Fruit fly (Drosophila melanogaster) whole organism, embryonic: ENCODE results near the gene ppk17.

Experiments
- BtbVII ChIP-seq: fragments of 200-800 bp; sonication (Bioruptor generic); optimal IDR thresholded peaks from 3 replicates; lab custom pipeline; 2017; ENCODE audit warnings: missing biosample characterization, mild to moderate bottlenecking, missing genetic modification characterization
- CG10147 ChIP-seq: fragments of 200-800 bp; sonication (Bioruptor generic); optimal IDR thresholded peaks from 2 replicates; lab custom pipeline; 2019; ENCODE audit warnings: missing biosample characterization, mild to moderate bottlenecking, missing genetic modification characterization, moderate library complexity
- CG12942 ChIP-seq: fragments of 200-800 bp; sonication (Bioruptor generic); optimal IDR thresholded peaks from 3 replicates; lab custom pipeline; 2016; ENCODE audit warnings: missing biosample characterization, missing genetic modification characterization
- CG14667 ChIP-seq: fragments of 200-800 bp; sonication (Bioruptor generic); IDR thresholded peaks from 2 replicates; pipeline ENCODE4 v1.3.6; 2022; ENCODE audit warnings: missing biosample characterization, missing genetic modification characterization
- CG15269 ChIP-seq: fragments of 200-800 bp; sonication (Bioruptor generic); optimal IDR thresholded peaks from 2 replicates; lab custom pipeline; 2018; ENCODE audit warnings: missing biosample characterization, mild to moderate bottlenecking, missing genetic modification characterization, moderate library complexity
- CG1602 ChIP-seq: fragments of 200-800 bp; sonication (Bioruptor generic); optimal IDR thresholded peaks from 3 replicates; lab custom pipeline; 2016; ENCODE audit warnings: missing biosample characterization, missing genetic modification characterization
- CG30431 ChIP-seq: fragments of 200-800 bp; sonication (Bioruptor generic); optimal IDR thresholded peaks from 2 replicates; lab custom pipeline; 2017; ENCODE audit warnings: missing biosample characterization, missing genetic modification characterization
- CG3163 ChIP-seq: fragments of 200-800 bp; sonication (Bioruptor generic); optimal IDR thresholded peaks from 3 replicates; lab custom pipeline; 2016; ENCODE audit warnings: missing biosample characterization, missing genetic modification characterization
- CG32532 ChIP-seq: fragments of 200-800 bp; sonication (Bioruptor generic); IDR thresholded peaks from 2 replicates; pipeline ENCODE4 v1.3.6; 2022; ENCODE audit warnings: missing biosample characterization, missing genetic modification characterization
- CG34376 ChIP-seq: fragments of 200-800 bp; sonication (Bioruptor generic); optimal IDR thresholded peaks from 2 replicates; lab custom pipeline; 2018; ENCODE audit warnings: missing biosample characterization, mild to moderate bottlenecking, missing genetic modification characterization
- CG3726 ChIP-seq: fragments of 200-800 bp; sonication (Bioruptor generic); IDR thresholded peaks from 3 replicates; pipeline ENCODE4, ENCODE4 v1.3.6; 2022; ENCODE audit warnings: missing biosample characterization, missing genetic modification characterization
- CG4328 ChIP-seq: fragments of 200-800 bp; sonication (Bioruptor generic); optimal IDR thresholded peaks from 3 replicates; lab custom pipeline; 2017; ENCODE audit warnings: missing biosample characterization, missing genetic modification reagents, missing genetic modification characterization
- CG5180 ChIP-seq: fragments of 200-800 bp; sonication (Bioruptor generic); optimal IDR thresholded peaks from 3 replicates; lab custom pipeline; 2017; ENCODE audit warnings: missing biosample characterization, missing genetic modification characterization, mild to moderate bottlenecking, moderate library complexity, missing genetic modification reagents
- CG6689 ChIP-seq: fragments of 200-800 bp; sonication (Bioruptor generic); IDR thresholded peaks from 2 replicates; pipeline ENCODE4 v1.3.6; 2022; ENCODE audit warnings: missing biosample characterization, missing genetic modification characterization
- CG8281 ChIP-seq: fragments of 200-800 bp; sonication (Bioruptor generic); optimal IDR thresholded peaks from 2 replicates; lab custom pipeline; 2018; ENCODE audit warnings: missing biosample characterization, mild to moderate bottlenecking, missing genetic modification characterization, moderate library complexity
- CG8478 ChIP-seq: fragments of >200 bp; optimal IDR thresholded peaks from 2 replicates; lab custom pipeline; 2018
- CG8944 ChIP-seq: fragments of 200-800 bp; sonication (Bioruptor generic); optimal IDR thresholded peaks from 3 replicates; lab custom pipeline; 2016; ENCODE audit warnings: missing biosample characterization, missing genetic modification characterization
- Deaf1 ChIP-seq: fragments of 200-800 bp; optimal IDR thresholded peaks from 3 replicates; lab custom pipeline; 2019; ENCODE audit warnings: missing biosample characterization, mild to moderate bottlenecking, missing genetic modification characterization, moderate library complexity
- Dfd ChIP-seq, 2 experiments: fragments of >200 bp; optimal IDR thresholded peaks; 2 replicates each; lab custom pipeline; 2017; ENCODE audit warnings: missing biosample characterization in 2 of 2, missing genetic modification characterization in 2 of 2
- Dp ChIP-seq: fragments of 200-800 bp; sonication (Bioruptor generic); optimal IDR thresholded peaks from 2 replicates; lab custom pipeline; 2018; ENCODE audit warnings: missing biosample characterization, mild to moderate bottlenecking, missing genetic modification characterization, moderate library complexity
- E2f2 ChIP-seq: fragments of 200-800 bp; sonication (Bioruptor generic); IDR thresholded peaks from 2 replicates; pipeline ENCODE4 v1.3.6; 2022; ENCODE audit warnings: missing biosample characterization, missing genetic modification characterization
- Ets97D ChIP-seq: fragments of 200-800 bp; sonication (Bioruptor generic); optimal IDR thresholded peaks from 3 replicates; lab custom pipeline; 2016; ENCODE audit warnings: missing biosample characterization, missing genetic modification characterization
- GATAe ChIP-seq: fragments of 200-800 bp; sonication (Bioruptor generic); conservative IDR thresholded peaks from 2 replicates; pipeline ENCODE4 v1.3.6; 2022; ENCODE audit warnings: missing biosample characterization, missing genetic modification characterization
- HLH4C ChIP-seq: fragments of 200-800 bp; sonication (Bioruptor generic); IDR thresholded peaks from 3 replicates; pipeline ENCODE4 v1.3.6; 2022; ENCODE audit warnings: missing biosample characterization, missing genetic modification characterization; ENCODE audit not compliant: partially characterized antibody
- Hr39 ChIP-seq: fragments of >200 bp; optimal IDR thresholded peaks from 2 replicates; lab custom pipeline; 2017
- Jarid2 ChIP-seq: fragments of 200-800 bp; sonication (Bioruptor generic); optimal IDR thresholded peaks from 3 replicates; lab custom pipeline; 2017; ENCODE audit warnings: mild to moderate bottlenecking, missing biosample characterization, missing genetic modification reagents, missing genetic modification characterization
- Med ChIP-seq: fragments of 200-800 bp; sonication (Bioruptor generic); peaks from one replicate; lab custom pipeline; 2016; ENCODE audit warnings: missing biosample characterization, missing genetic modification characterization, mild to moderate bottlenecking, inconsistent platforms, moderate library complexity
- Meics ChIP-seq: fragments of 200-800 bp; sonication (Bioruptor generic); optimal IDR thresholded peaks from 2 replicates; lab custom pipeline; 2017; ENCODE audit warnings: missing biosample characterization, mild to moderate bottlenecking, missing genetic modification characterization
- btn ChIP-seq: fragments of 200-800 bp; sonication (Bioruptor generic); optimal IDR thresholded peaks from 2 replicates; lab custom pipeline; 2016; ENCODE audit warnings: missing biosample characterization, missing genetic modification characterization
- corto ChIP-seq: fragments of 200-800 bp; sonication (Bioruptor generic); optimal IDR thresholded peaks from 2 replicates; lab custom pipeline; 2016; ENCODE audit warnings: missing biosample characterization, mild to moderate bottlenecking, missing genetic modification characterization, moderate library complexity
- da ChIP-seq: fragments of 200-800 bp; sonication (Bioruptor generic); optimal IDR thresholded peaks from 2 replicates; lab custom pipeline; 2016; ENCODE audit warnings: missing biosample characterization, missing genetic modification characterization
- exex ChIP-seq: fragments of 200-800 bp; sonication (Bioruptor generic); optimal IDR thresholded peaks from 4 replicates; lab custom pipeline; 2018; ENCODE audit warnings: missing biosample characterization, mild to moderate bottlenecking, missing genetic modification characterization, moderate library complexity
- ftz-f1 ChIP-seq: fragments of 200-800 bp; sonication (Bioruptor generic); optimal IDR thresholded peaks from 2 replicates; lab custom pipeline; 2016; ENCODE audit warnings: missing biosample characterization, missing genetic modification characterization
- grn ChIP-seq: fragments of 200-800 bp; sonication (Bioruptor generic); optimal IDR thresholded peaks from 3 replicates; lab custom pipeline; 2017; ENCODE audit warnings: missing biosample characterization, missing genetic modification characterization
- jing ChIP-seq: fragments of 200-800 bp; sonication (Bioruptor generic); optimal IDR thresholded peaks from 2 replicates; lab custom pipeline; 2018; ENCODE audit warnings: missing biosample characterization, mild to moderate bottlenecking, missing genetic modification characterization
- lab ChIP-seq: fragments of 200-800 bp; sonication (Bioruptor generic); optimal IDR thresholded peaks from 3 replicates; lab custom pipeline; 2017; ENCODE audit warnings: missing biosample characterization, missing genetic modification characterization, mild to moderate bottlenecking, moderate library complexity, missing genetic modification reagents
- mirr ChIP-seq: fragments of 200-800 bp; sonication (Bioruptor generic); optimal IDR thresholded peaks from 3 replicates; lab custom pipeline; 2018; ENCODE audit warnings: missing biosample characterization, mild to moderate bottlenecking, missing genetic modification characterization
- odd ChIP-seq: fragments of 200-800 bp; sonication (Bioruptor generic); optimal IDR thresholded peaks from 2 replicates; lab custom pipeline; 2017; ENCODE audit warnings: missing biosample characterization, mild to moderate bottlenecking, missing genetic modification characterization
- pho ChIP-seq: fragments of 200-800 bp; sonication (Bioruptor generic); optimal IDR thresholded peaks from 2 replicates; lab custom pipeline; 2016; ENCODE audit warnings: missing biosample characterization, missing genetic modification characterization
- pita ChIP-seq: fragments of 200-800 bp; sonication (Bioruptor generic); optimal IDR thresholded peaks from 2 replicates; lab custom pipeline; 2017; ENCODE audit warnings: missing biosample characterization, mild to moderate bottlenecking, missing genetic modification characterization
- row ChIP-seq: fragments of 200-800 bp; sonication (Bioruptor generic); IDR thresholded peaks from 3 replicates; pipeline ENCODE4 v1.3.6; 2022; ENCODE audit warnings: missing biosample characterization, missing genetic modification characterization
- run ChIP-seq: fragments of 200-800 bp; sonication (Bioruptor generic); optimal IDR thresholded peaks from 3 replicates; lab custom pipeline; 2018; ENCODE audit warnings: missing biosample characterization, mild to moderate bottlenecking, missing genetic modification characterization
- scrt ChIP-seq: fragments of 200-800 bp; sonication (Bioruptor generic); optimal IDR thresholded peaks from 2 replicates; lab custom pipeline; 2018; ENCODE audit warnings: missing biosample characterization, mild to moderate bottlenecking, missing genetic modification characterization, moderate library complexity
- sd ChIP-seq: fragments of 200-800 bp; sonication (Bioruptor generic); optimal IDR thresholded peaks from 3 replicates; lab custom pipeline; 2018; ENCODE audit warnings: missing biosample characterization, mild to moderate bottlenecking, missing genetic modification characterization, moderate library complexity
- shn ChIP-seq: fragments of 200-800 bp; sonication (Bioruptor generic); optimal IDR thresholded peaks from 3 replicates; lab custom pipeline; 2016; ENCODE audit warnings: missing biosample characterization, missing genetic modification characterization
- sug ChIP-seq: fragments of 200-800 bp; optimal IDR thresholded peaks from 2 replicates; lab custom pipeline; 2019; ENCODE audit warnings: missing biosample characterization, mild to moderate bottlenecking, missing genetic modification characterization, moderate library complexity
- tap ChIP-seq: fragments of 200-800 bp; optimal IDR thresholded peaks from 3 replicates; lab custom pipeline; 2019; ENCODE audit warnings: missing biosample characterization, mild to moderate bottlenecking, missing genetic modification characterization, moderate library complexity
- ttk ChIP-seq: fragments of 200-800 bp; sonication (Bioruptor generic); IDR thresholded peaks from 2 replicates; pipeline ENCODE4 v2.1.2; 2022; ENCODE audit warnings: missing biosample characterization, missing genetic modification characterization
- tx ChIP-seq: fragments of 200-800 bp; sonication (Bioruptor generic); optimal IDR thresholded peaks from 2 replicates; lab custom pipeline; 2016; ENCODE audit warnings: missing biosample characterization, missing genetic modification characterization
- vfl ChIP-seq: fragments of 200-800 bp; sonication (Bioruptor generic); optimal IDR thresholded peaks from 2 replicates; lab custom pipeline; 2016; ENCODE audit warnings: missing biosample characterization, missing genetic modification characterization

ppk17 gene

dm6 chr2L:16801578-16802152 lies 41.3 kb upstream of the ppk17 start (continued):
- peak; percentile 83 for TF ChIP-seq BtbVII (GFP tag; lab: Kevin White, UChicago)
- TF ChIP-seq tap (tag; lab: Kevin White, UChicago), result peak; percentile 17
- peak; percentile 78 for TF ChIP-seq E2f2 (GFP tag; lab: Robert Waterston, UW)
- no peak for TF ChIP-seq CG1602 (GFP tag; lab: Kevin White, UChicago)
- TF ChIP-seq odd (GFP tag; lab: Kevin White, UChicago), result peak; percentile 33
- TF ChIP-seq sd (tag; lab: Kevin White, UChicago), result peak; percentile 24
- TF ChIP-seq CG4328 (GFP tag; lab: Kevin White, UChicago), result peak; percentile 2
- TF ChIP-seq pita (GFP tag; lab: Kevin White, UChicago), result peak; percentile 44
- TF ChIP-seq row (GFP tag; lab: Robert Waterston, UW), result peak; percentile 9; the same call in 1 of the 3 replicates
- TF ChIP-seq Dp (GFP tag; lab: Kevin White, UChicago), result peak; percentile 74
- TF ChIP-seq lab (GFP tag; lab: Kevin White, UChicago), result peak; percentile 35

DNA sequence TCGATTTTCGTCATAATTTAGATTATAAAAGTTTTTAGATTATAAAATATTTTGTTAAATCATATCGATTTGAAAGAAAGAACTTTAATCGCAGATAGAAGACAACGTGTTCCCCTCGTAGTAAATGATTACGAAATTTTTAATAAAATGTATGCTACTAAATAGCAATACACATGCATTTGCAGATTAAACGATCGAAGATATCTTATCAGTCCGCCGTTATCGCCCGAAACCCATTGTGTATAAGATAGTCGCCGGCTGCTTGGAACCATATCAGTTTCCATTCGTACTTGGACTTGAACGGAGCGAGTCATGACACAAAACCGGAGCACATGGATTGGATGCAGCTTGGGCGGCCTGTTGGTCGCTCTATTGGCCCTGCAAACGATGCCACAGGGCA lies 39.1 kb upstream of the ppk17 start:
- peak; percentile 73 for TF ChIP-seq grn (GFP tag; lab: Kevin White, UChicago)
- no peak for TF ChIP-seq CG32532 (GFP tag; lab: Robert Waterston, UW)
- TF ChIP-seq shn, result no peak
- TF ChIP-seq GATAe, result peak; percentile 93
- no peak for TF ChIP-seq CG30431 (GFP tag; lab: Kevin White, UChicago)
- TF ChIP-seq Hr39, result no peak
- TF ChIP-seq CG34376 (GFP tag; lab: Kevin White, UChicago), result peak; percentile 16
- no peak for TF ChIP-seq CG8478 (lab: Kevin White, UChicago)
- peak; percentile 90 for TF ChIP-seq exex (tag; lab: Kevin White, UChicago)
- peak; percentile 17 for TF ChIP-seq Jarid2 (GFP tag; lab: Kevin White, UChicago)
- no peak for TF ChIP-seq CG3163 (GFP tag; lab: Kevin White, UChicago)
- peak; percentile 15 for TF ChIP-seq Med (GFP tag; lab: Kevin White, UChicago)
- no peak for TF ChIP-seq CG14667
- peak; percentile 91 for TF ChIP-seq mirr (GFP tag; lab: Kevin White, UChicago)
- peak; percentile 31 for TF ChIP-seq sug (tag; lab: Kevin White, UChicago)

DNA sequence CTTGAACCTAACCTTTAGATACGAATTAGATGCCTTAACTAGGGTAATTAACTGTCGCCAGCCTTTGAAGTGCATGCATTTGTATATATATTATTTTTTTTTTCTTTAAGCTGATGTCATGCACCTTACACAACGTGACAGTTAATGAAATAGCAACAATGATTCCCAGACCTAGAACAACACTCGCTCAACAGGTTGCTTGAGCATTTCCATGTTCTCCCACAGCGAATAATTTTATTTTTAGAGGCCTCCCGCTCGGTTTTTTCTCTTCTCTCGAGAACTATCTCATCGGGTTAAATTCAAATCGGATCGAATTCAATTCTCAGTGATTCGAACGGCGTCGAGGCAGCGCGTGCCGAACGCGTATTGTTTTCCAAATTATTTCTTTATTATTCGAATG lies 38.4 kb upstream of the ppk17 start, which contains the start of gene Ugt37D1:
Gene Ugt37D1, plus strand, starts transcription at position 321 of the 400 bp plus-strand sequence.
- TF ChIP-seq CG15269 (tag; lab: Kevin White, UChicago) (peak; percentile 5), CG3726 (GFP tag; lab: Robert Waterston, UW) (no peak), btn (GFP tag; lab: Kevin White, UChicago) (no peak), sug (tag; lab: Kevin White, UChicago) (peak; percentile 9), Ets97D (GFP tag; lab: Kevin White, UChicago) (no peak), ttk (no peak), CG12942 (no peak), CG6689 (no peak), jing (no peak), vfl (no peak), CG10147 (GFP tag; lab: Kevin White, UChicago) (no peak), run (tag; lab: Kevin White, UChicago) (no peak), pho (GFP tag; lab: Kevin White, UChicago) (no peak), ftz-f1 (GFP tag; lab: Kevin White, UChicago) (no peak), Dfd (GFP tag; optimal IDR thresholded peaks at IDR 0.05; lab: Kevin White, UChicago) (no peak), corto (GFP tag; lab: Kevin White, UChicago) (no peak), Meics (GFP tag; lab: Kevin White, UChicago) (peak; percentile 24), HLH4C (GFP tag; lab: Robert Waterston, UW) (no peak), Deaf1 (tag; lab: Kevin White, UChicago) (peak; percentile 81), scrt (GFP tag; lab: Kevin White, UChicago) (no peak), CG8281 (tag; lab: Kevin White, UChicago) (no peak), CG5180 (GFP tag; lab: Kevin White, UChicago) (no peak), da (GFP tag; lab: Kevin White, UChicago) (no peak), CG8944 (GFP tag; lab: Kevin White, UChicago) (no peak), tx (no peak)
